Worm (Caenorhabditis elegans) whole organism, late embryonic: ENCODE results near the gene gtf-2F1.

Experiments used
- K09A11.1 ChIP-seq: sonication (generic microtip); optimal IDR thresholded peaks from 2 replicates; lab custom pipeline; 2017; ENCODE audit warnings: antibody characterized with exemption, mild to moderate bottlenecking, missing genetic modification characterization, missing compliant biosample characterization; ENCODE audit not compliant: insufficient read depth
- ceh-18 ChIP-seq: sonication (generic microtip); optimal IDR thresholded peaks from 2 replicates; lab custom pipeline; 2016; ENCODE audit warnings: missing genetic modification characterization, missing compliant biosample characterization
- dmd-4 ChIP-seq: sonication (generic microtip); optimal IDR thresholded peaks from 2 replicates; lab custom pipeline; 2016; ENCODE audit warnings: borderline replicate concordance, missing genetic modification characterization, missing compliant biosample characterization
- dve-1 ChIP-seq: sonication (generic microtip); optimal IDR thresholded peaks from 2 replicates; lab custom pipeline; 2017; ENCODE audit warnings: antibody characterized with exemption, mild to moderate bottlenecking, missing genetic modification characterization, missing compliant biosample characterization
- nhr-11 ChIP-seq: fragments of 150-350 bp; optimal IDR thresholded peaks from 2 replicates; lab custom pipeline; 2014; ENCODE audit warnings: missing biosample characterization, missing genetic modification characterization
- pha-4 ChIP-seq: fragments of 150-350 bp; optimal IDR thresholded peaks from 2 replicates; lab custom pipeline; 2018; ENCODE audit warnings: missing biosample characterization, missing genetic modification reagents, missing genetic modification characterization
- pqm-1 ChIP-seq: sonication (generic microtip); optimal IDR thresholded peaks from 2 replicates; lab custom pipeline; 2016; ENCODE audit warnings: missing genetic modification characterization, missing compliant biosample characterization

DNA sequence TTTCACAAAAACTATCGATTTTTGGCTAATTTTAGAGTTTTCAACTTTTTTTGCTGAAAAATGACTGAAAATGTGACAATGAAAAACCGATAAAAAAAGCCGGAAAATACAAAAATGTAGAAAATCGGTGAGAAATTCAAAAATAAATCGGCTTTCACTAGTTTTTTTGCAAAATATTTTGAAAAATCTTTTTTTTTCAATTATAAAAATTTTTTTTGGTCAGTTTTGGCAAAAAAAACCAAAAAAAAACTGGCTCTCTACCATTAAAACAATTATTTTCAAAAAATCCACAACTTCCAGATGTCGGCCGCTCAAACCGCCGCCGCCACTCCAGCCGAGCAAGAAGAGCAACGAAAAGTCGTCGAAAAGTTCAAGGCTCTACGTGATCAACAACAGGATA lies 25.0 kb downstream of the gtf-2F1 start, which contains the start of gene pfd-2:
- no peak for TF ChIP-seq nhr-11
- no peak for TF ChIP-seq pha-4 (tag; lab: Kevin White, UChicago)
- TF ChIP-seq dmd-4 (tag; lab: Kevin White, UChicago), result no peak
- no peak for TF ChIP-seq K09A11.1 (tag; lab: Kevin White, UChicago)
- TF ChIP-seq ceh-18 (tag; lab: Kevin White, UChicago), result no peak
- TF ChIP-seq dve-1, result no peak
- TF ChIP-seq pqm-1, result no peak
